Worm (Caenorhabditis elegans): Measurements from ENCODE around the gene F18E9.7.

ce11 chrX:8567823-8568314 lies 29.7 kb downstream of the F18E9.7 start:
- no peak for TF ChIP-seq flt-1 (GFP tag; IDR thresholded peaks at IDR 0.05)
- no peak for TF ChIP-seq T22C8.4 (GFP tag; IDR thresholded peaks at IDR 0.05)
- TF ChIP-seq med-1 (GFP tag; optimal IDR thresholded peaks at IDR 0.05; ENCODE audit: insufficient read depth) = no peak
- no peak for TF ChIP-seq ref-1 (GFP tag; conservative IDR thresholded peaks at IDR 0.05)

Data from whole organism, midembryonic.